Worm (Caenorhabditis elegans): ENCODE results near the gene fipr-21.

Gene fipr-21

ce11 chrX:10336138-10336537 lies 31.8 kb downstream of the fipr-21 start, which contains the start of gene idpa-3:
Gene idpa-3 (plus strand): TSS chrX:10336438.
- TF ChIP-seq fos-1 (tag; optimal IDR thresholded peaks at IDR 0.05) (no peak), C34F6.9 (tag; optimal IDR thresholded peaks at IDR 0.05) (no peak), lin-39 (tag; optimal IDR thresholded peaks at IDR 0.05) (no peak), blmp-1 (tag; optimal IDR thresholded peaks at IDR 0.05; ENCODE audit: insufficient read depth) (no peak), nhr-6 (tag; optimal IDR thresholded peaks at IDR 0.05) (no peak), ceh-82 (tag; optimal IDR thresholded peaks at IDR 0.05) (no peak), egl-27 (tag; optimal IDR thresholded peaks at IDR 0.05) (no peak), nhr-11 (tag; optimal IDR thresholded peaks at IDR 0.05) (no peak), elt-1 (tag; optimal IDR thresholded peaks at IDR 0.05) (no peak), mab-5 (tag; optimal IDR thresholded peaks at IDR 0.05) (no peak), unc-62 (GFP tag; optimal IDR thresholded peaks at IDR 0.05) (no peak), ama-1 (optimal IDR thresholded peaks at IDR 0.05) (no peak), R02D3.7 (tag; optimal IDR thresholded peaks at IDR 0.05) (no peak), unc-39 (tag; optimal IDR thresholded peaks at IDR 0.05) (no peak), lin-11 (tag; optimal IDR thresholded peaks at IDR 0.05) (no peak), nhr-23 (tag; optimal IDR thresholded peaks at IDR 0.05) (no peak), ztf-1 (GFP tag; conservative IDR thresholded peaks at IDR 0.05) (no peak), unc-55 (GFP tag; optimal IDR thresholded peaks at IDR 0.05) (no peak)

ce11 chrX:10336592-10336991 lies 32.3 kb downstream of the fipr-21 start:
- TF ChIP-seq F13H6.1 (tag; optimal IDR thresholded peaks at IDR 0.05) (no peak), sem-4 (tag; optimal IDR thresholded peaks at IDR 0.05) (no peak), mbf-1 (tag; optimal IDR thresholded peaks at IDR 0.05) (no peak), nhr-11 (tag; optimal IDR thresholded peaks at IDR 0.05) (no peak), ztf-4 (tag; optimal IDR thresholded peaks at IDR 0.05) (no peak), elt-1 (tag; optimal IDR thresholded peaks at IDR 0.05) (no peak), lin-13 (GFP tag; optimal IDR thresholded peaks at IDR 0.05) (no peak), lsy-2 (tag; optimal IDR thresholded peaks at IDR 0.05) (no peak)

ce11 chrX:10338100-10338499 lies 33.8 kb downstream of the fipr-21 start, which contains the start of gene cut-5:
Gene cut-5 (minus strand): TSS chrX:10338200.
- TF ChIP-seq fos-1 (tag; optimal IDR thresholded peaks at IDR 0.05): no peak
- no peak for TF ChIP-seq unc-55 (GFP tag; optimal IDR thresholded peaks at IDR 0.05)
- TF ChIP-seq C34F6.9 (tag; optimal IDR thresholded peaks at IDR 0.05): no peak
- no peak for TF ChIP-seq lin-39 (tag; optimal IDR thresholded peaks at IDR 0.05)
- no peak for TF ChIP-seq unc-39 (tag; optimal IDR thresholded peaks at IDR 0.05)
- TF ChIP-seq skn-1 (tag; optimal IDR thresholded peaks at IDR 0.05): no peak
- no peak for TF ChIP-seq alr-1 (tag; optimal IDR thresholded peaks at IDR 0.05)
- TF ChIP-seq Y55F3AM.14 (GFP tag; optimal IDR thresholded peaks at IDR 0.05): no peak
- no peak for TF ChIP-seq crh-2 (tag; optimal IDR thresholded peaks at IDR 0.05)
- TF ChIP-seq nhr-129 (tag; optimal IDR thresholded peaks at IDR 0.05): no peak
- no peak for TF ChIP-seq snpc-4 (tag; optimal IDR thresholded peaks at IDR 0.05)
- TF ChIP-seq nhr-12 (tag; optimal IDR thresholded peaks at IDR 0.05): no peak
- no peak for TF ChIP-seq nhr-21 (tag; optimal IDR thresholded peaks at IDR 0.05)

ce11 chrX:10338761-10339160 lies 34.4 kb downstream of the fipr-21 start:
- TF ChIP-seq crh-2 (tag; optimal IDR thresholded peaks at IDR 0.05) (peak; percentile 39), gmeb-1 (tag; optimal IDR thresholded peaks at IDR 0.05) (no peak), nhr-129 (tag; optimal IDR thresholded peaks at IDR 0.05) (peak; percentile 35), C34F6.9 (tag; optimal IDR thresholded peaks at IDR 0.05) (no peak), sma-9 (GFP tag; optimal IDR thresholded peaks at IDR 0.05) (peak; percentile 7), sma-9 (tag; optimal IDR thresholded peaks at IDR 0.05) (no peak)

ce11 chrX:10340044-10340443 lies 35.7 kb downstream of the fipr-21 start:
- TF ChIP-seq elt-3 (tag; optimal IDR thresholded peaks at IDR 0.05) (no peak), dmd-4 (tag; optimal IDR thresholded peaks at IDR 0.05) (no peak), sma-9 (GFP tag; optimal IDR thresholded peaks at IDR 0.05) (peak; percentile 2), sma-9 (tag; optimal IDR thresholded peaks at IDR 0.05) (no peak), crh-2 (tag; optimal IDR thresholded peaks at IDR 0.05) (no peak), nhr-21 (tag; optimal IDR thresholded peaks at IDR 0.05) (no peak), sma-3 (GFP tag; optimal IDR thresholded peaks at IDR 0.05) (no peak), nhr-237 (tag; optimal IDR thresholded peaks at IDR 0.05) (no peak), ama-1 (optimal IDR thresholded peaks at IDR 0.05) (no peak), fos-1 (tag; optimal IDR thresholded peaks at IDR 0.05) (peak; percentile 44), lsy-2 (tag; optimal IDR thresholded peaks at IDR 0.05) (no peak), nhr-11 (tag; optimal IDR thresholded peaks at IDR 0.05) (no peak), unc-62 (GFP tag; optimal IDR thresholded peaks at IDR 0.05) (no peak), peb-1 (tag; optimal IDR thresholded peaks at IDR 0.05) (no peak), unc-39 (tag; optimal IDR thresholded peaks at IDR 0.05) (no peak), gmeb-1 (tag; optimal IDR thresholded peaks at IDR 0.05) (no peak), nhr-12 (tag; optimal IDR thresholded peaks at IDR 0.05) (no peak), egl-27 (tag; optimal IDR thresholded peaks at IDR 0.05) (no peak)
